Worm (Caenorhabditis elegans) whole organism, L1 larva: ENCODE data around the gene F49C12.9.

Experiments used
- C16A3.4 ChIP-seq: fragments of 150-350 bp; optimal IDR thresholded peaks from 2 replicates; lab custom pipeline; 2014; ENCODE audit warnings: missing biosample characterization, missing genetic modification characterization
- C34B4.2 ChIP-seq: sonication (generic microtip); optimal IDR thresholded peaks from 2 replicates; lab custom pipeline; 2017; ENCODE audit warnings: mild to moderate bottlenecking, missing genetic modification characterization, missing compliant biosample characterization
- F16B12.6 ChIP-seq: fragments of 150-350 bp; optimal IDR thresholded peaks from 2 replicates; lab custom pipeline; 2014; ENCODE audit warnings: missing biosample characterization, missing genetic modification characterization
- aha-1 ChIP-seq: fragments of 150-350 bp; optimal IDR thresholded peaks from 2 replicates; lab custom pipeline; 2014; ENCODE audit warnings: missing biosample characterization, missing genetic modification characterization
- alr-1 ChIP-seq: fragments of 200-800 bp; sonication (Bioruptor generic); optimal IDR thresholded peaks from 2 replicates; lab custom pipeline; 2018; ENCODE audit warnings: borderline replicate concordance, mild to moderate bottlenecking, missing genetic modification characterization, missing compliant biosample characterization
- ceh-8 ChIP-seq: fragments of 200-800 bp; sonication (Bioruptor generic); optimal IDR thresholded peaks from 2 replicates; lab custom pipeline; 2018; ENCODE audit warnings: mild to moderate bottlenecking, missing genetic modification characterization, moderate library complexity, missing compliant biosample characterization
- ceh-88 ChIP-seq: fragments of 200-800 bp; sonication (Bioruptor generic); IDR thresholded peaks from 2 replicates; pipeline ENCODE4 v1.3.6; 2022; ENCODE audit warnings: missing genetic modification characterization, missing compliant biosample characterization
- ceh-90 ChIP-seq: sonication (generic microtip); optimal IDR thresholded peaks from 2 replicates; lab custom pipeline; 2016; ENCODE audit warnings: missing genetic modification characterization, missing compliant biosample characterization
- ces-1 ChIP-seq: fragments of 150-350 bp; optimal IDR thresholded peaks from 2 replicates; lab custom pipeline; 2014; ENCODE audit warnings: missing biosample characterization, missing genetic modification reagents, missing genetic modification characterization
- efl-1 ChIP-seq, 4 experiments: fragments of 150-350 bp; optimal IDR thresholded peaks in 3 of 4; peaks in 1 of 4; 1 replicate in 1 of 4; 2 replicates in 3 of 4; lab custom pipeline; 2014; ENCODE audit warnings: missing biosample characterization in 2 of 4, missing genetic modification characterization in 2 of 4, missing genetic modification reagents in 2 of 4
- egl-13 ChIP-seq: sonication (generic microtip); optimal IDR thresholded peaks from 2 replicates; lab custom pipeline; 2016; ENCODE audit warnings: missing genotype, missing genetic modification reagents, missing genetic modification characterization, missing compliant biosample characterization
- elt-3 ChIP-seq, 6 experiments: fragments of 150-350 bp in 1 of 6; sonication (generic microtip); optimal IDR thresholded peaks; 2 replicates each; lab custom pipeline; 2017 to 2018; ENCODE audit warnings: missing biosample characterization in 6 of 6, missing genetic modification characterization in 6 of 6, inconsistent platforms in 1 of 6
- fos-1 ChIP-seq: fragments of 150-350 bp; optimal IDR thresholded peaks from 2 replicates; lab custom pipeline; 2014; ENCODE audit warnings: missing biosample characterization, missing genetic modification characterization
- grh-1 ChIP-seq: fragments of 200-800 bp; sonication (Bioruptor generic); IDR thresholded peaks from 2 replicates; pipeline ENCODE4 v1.3.6; 2022; ENCODE audit warnings: missing genetic modification reagents, missing genetic modification characterization, missing compliant biosample characterization
- hlh-17 ChIP-seq: fragments of 200-800 bp; sonication (Bioruptor generic); optimal IDR thresholded peaks from 2 replicates; lab custom pipeline; 2018; ENCODE audit warnings: missing genetic modification characterization, mild to moderate bottlenecking, missing compliant biosample characterization, moderate library complexity, borderline replicate concordance
- hlh-4 ChIP-seq: sonication (generic microtip); optimal IDR thresholded peaks from 2 replicates; lab custom pipeline; 2016; ENCODE audit warnings: mild to moderate bottlenecking, missing genetic modification characterization, missing compliant biosample characterization
- hpl-2 ChIP-seq: fragments of 150-350 bp; optimal IDR thresholded peaks from 2 replicates; lab custom pipeline; 2014; ENCODE audit warnings: missing biosample characterization, missing genetic modification reagents, missing genetic modification characterization
- irx-1 ChIP-seq: sonication (generic microtip); optimal IDR thresholded peaks from 2 replicates; lab custom pipeline; 2016; ENCODE audit warnings: missing genetic modification characterization, missing compliant biosample characterization
- lin-14 ChIP-seq: fragments of 200-800 bp; sonication (Bioruptor generic); optimal IDR thresholded peaks from 2 replicates; lab custom pipeline; 2018; ENCODE audit warnings: mild to moderate bottlenecking, missing genetic modification characterization, moderate library complexity, missing compliant biosample characterization
- lin-35 ChIP-seq, 2 experiments: fragments of 150-350 bp; optimal IDR thresholded peaks; 2 replicates each; lab custom pipeline; 2014; ENCODE audit warnings: missing biosample characterization in 2 of 2, missing genetic modification characterization in 2 of 2, missing genetic modification reagents in 2 of 2
- lir-3 ChIP-seq: sonication (generic microtip); optimal IDR thresholded peaks from 2 replicates; lab custom pipeline; 2016; ENCODE audit warnings: mild to moderate bottlenecking, missing genetic modification characterization, moderate library complexity, missing compliant biosample characterization; ENCODE audit not compliant: poor library complexity
- mef-2 ChIP-seq: fragments of 150-350 bp; optimal IDR thresholded peaks from 2 replicates; lab custom pipeline; 2014; ENCODE audit warnings: missing biosample characterization, missing genetic modification characterization
- nhr-11 ChIP-seq: fragments of 150-350 bp; optimal IDR thresholded peaks from 2 replicates; lab custom pipeline; 2014; ENCODE audit warnings: missing biosample characterization, missing genetic modification characterization
- nhr-20 ChIP-seq: sonication (generic microtip); optimal IDR thresholded peaks from 2 replicates; lab custom pipeline; 2016; ENCODE audit warnings: mild to moderate bottlenecking, missing genetic modification characterization, missing compliant biosample characterization
- nhr-71 ChIP-seq: sonication (generic microtip); optimal IDR thresholded peaks from 2 replicates; lab custom pipeline; 2016; ENCODE audit warnings: mild to moderate bottlenecking, missing genetic modification characterization, moderate library complexity, missing compliant biosample characterization
- nhr-84 ChIP-seq: sonication (generic microtip); optimal IDR thresholded peaks from 2 replicates; lab custom pipeline; 2017; ENCODE audit warnings: missing biosample characterization, missing genetic modification characterization
- nhr-85 ChIP-seq: sonication (generic microtip); peaks from one replicate; lab custom pipeline; 2016; ENCODE audit warnings: missing genetic modification characterization, inconsistent platforms, missing compliant biosample characterization
- nhr-90 ChIP-seq: sonication (generic microtip); optimal IDR thresholded peaks from 2 replicates; lab custom pipeline; 2016; ENCODE audit warnings: mild to moderate bottlenecking, missing genetic modification characterization, missing compliant biosample characterization; ENCODE audit not compliant: poor library complexity
- pqm-1 ChIP-seq: sonication (generic microtip); optimal IDR thresholded peaks from 3 replicates; lab custom pipeline; 2017; ENCODE audit warnings: missing biosample characterization, missing genetic modification characterization
- rnt-1 ChIP-seq: sonication (generic microtip); optimal IDR thresholded peaks from 2 replicates; lab custom pipeline; 2016; ENCODE audit warnings: mild to moderate bottlenecking, missing genetic modification characterization, moderate library complexity, missing compliant biosample characterization
- skn-1 ChIP-seq: fragments of 150-350 bp; optimal IDR thresholded peaks from 2 replicates; lab custom pipeline; 2014; ENCODE audit warnings: missing biosample characterization, missing genetic modification characterization
- sox-4 ChIP-seq: sonication (generic microtip); optimal IDR thresholded peaks from 2 replicates; lab custom pipeline; 2016; ENCODE audit warnings: missing genetic modification characterization, missing compliant biosample characterization
- tbx-2 ChIP-seq: sonication (generic microtip); optimal IDR thresholded peaks from 2 replicates; lab custom pipeline; 2016; ENCODE audit warnings: missing genetic modification characterization, missing compliant biosample characterization
- unc-30 ChIP-seq: sonication (generic microtip); optimal IDR thresholded peaks from 2 replicates; lab custom pipeline; 2017; ENCODE audit warnings: missing biosample characterization, missing genetic modification characterization
- unc-62 ChIP-seq: fragments of 150-350 bp; optimal IDR thresholded peaks from 2 replicates; lab custom pipeline; 2014; ENCODE audit warnings: missing biosample characterization, missing genetic modification reagents, missing genetic modification characterization
- unc-86 ChIP-seq: sonication (generic microtip); optimal IDR thresholded peaks from 2 replicates; lab custom pipeline; 2016; ENCODE audit warnings: missing genetic modification characterization, missing compliant biosample characterization
- xbp-1 ChIP-seq: sonication (generic microtip); optimal IDR thresholded peaks from 2 replicates; lab custom pipeline; 2016; ENCODE audit warnings: missing genetic modification characterization, missing compliant biosample characterization
- zag-1 ChIP-seq: fragments of 150-350 bp; optimal IDR thresholded peaks from 2 replicates; lab custom pipeline; 2014; ENCODE audit warnings: missing biosample characterization, missing genetic modification characterization
- ztf-4 ChIP-seq: fragments of 150-350 bp; optimal IDR thresholded peaks from 2 replicates; lab custom pipeline; 2014; ENCODE audit warnings: missing biosample characterization, missing genetic modification characterization

F49C12.9 gene

ce11 chrIV:9321039-9321851 lies 5.2 kb upstream of the F49C12.9 start, which contains the start of the genes F49C12.12 and vha-17 (continued):
- TF ChIP-seq elt-3 (tag; optimal IDR thresholded peaks at IDR 0.05; lab: Kevin White, UChicago) = no peak
- TF ChIP-seq zag-1 (tag; lab: Kevin White, UChicago) = no peak
- no peak for TF ChIP-seq hlh-17 (GFP tag; lab: Kevin White, UChicago)
- TF ChIP-seq hlh-4 (tag; lab: Kevin White, UChicago) = no peak
- TF ChIP-seq lin-35 (GFP tag; optimal IDR thresholded peaks at IDR 0.05; lab: Kevin White, UChicago) = peak; percentile 8 to 47
- TF ChIP-seq efl-1 (optimal IDR thresholded peaks at IDR 0.05; lab: Kevin White, UChicago) = peak; percentile 10 to 42
- peak; percentile 27 to 34 for TF ChIP-seq efl-1 (GFP tag; optimal IDR thresholded peaks at IDR 0.05 in 1 of 2; lab: Kevin White, UChicago)
- TF ChIP-seq skn-1 = peak; percentile 65
- TF ChIP-seq ces-1 = no peak
- TF ChIP-seq C16A3.4 (tag; lab: Kevin White, UChicago) = no peak
- TF ChIP-seq unc-30 (tag; lab: Kevin White, UChicago) = no peak
- TF ChIP-seq nhr-71 (tag; lab: Kevin White, UChicago) = peak; percentile 32
- no peak for TF ChIP-seq hpl-2 (GFP tag; lab: Kevin White, UChicago)
- no peak for TF ChIP-seq rnt-1 (tag; lab: Kevin White, UChicago)
- TF ChIP-seq egl-13 (tag; lab: Kevin White, UChicago) = no peak

ce11 chrIV:9320023-9320422 lies 4.0 kb upstream of the F49C12.9 start:
- TF ChIP-seq sox-4 (tag; lab: Kevin White, UChicago) = no peak
- TF ChIP-seq unc-86 = no peak
- TF ChIP-seq nhr-71 (tag; lab: Kevin White, UChicago) = peak; percentile 16

- TF ChIP-seq C16A3.4 (tag; lab: Kevin White, UChicago) (no peak), nhr-11 (no peak), nhr-71 (tag; lab: Kevin White, UChicago) (no peak), rnt-1 (tag; lab: Kevin White, UChicago) (no peak), hpl-2 (GFP tag; lab: Kevin White, UChicago) (no peak), nhr-20 (tag; lab: Kevin White, UChicago) (no peak), ztf-4 (no peak), unc-62 (no peak), hlh-4 (tag; lab: Kevin White, UChicago) (no peak), nhr-90 (tag; lab: Kevin White, UChicago) (no peak), alr-1 (tag; lab: Kevin White, UChicago) (no peak), zag-1 (tag; lab: Kevin White, UChicago) (no peak), ceh-8 (GFP tag; lab: Kevin White, UChicago) (no peak), ceh-90 (no peak), nhr-84 (no peak), nhr-85 (tag; lab: Kevin White, UChicago) (no peak), aha-1 (tag; lab: Kevin White, UChicago) (no peak)
These were observed 3.1 kb upstream of the F49C12.9 start, which contains the start of the genes F49C12.11 and nemt-1 for ce11 chrIV:9319080-9319479. F49C12.11 (plus strand) TSS chrIV:9319380. nemt-1 (minus strand) TSS chrIV:9319439.

- no peak for TF ChIP-seq elt-3 (tag; optimal IDR thresholded peaks at IDR 0.05; lab: Kevin White, UChicago)
- no peak for TF ChIP-seq lin-35 (GFP tag; optimal IDR thresholded peaks at IDR 0.05; lab: Kevin White, UChicago)
- no peak for TF ChIP-seq irx-1 (tag; lab: Kevin White, UChicago)
- TF ChIP-seq F16B12.6 (tag; lab: Kevin White, UChicago) = no peak
- no peak for TF ChIP-seq mef-2 (tag; lab: Kevin White, UChicago)
- TF ChIP-seq rnt-1 (tag; lab: Kevin White, UChicago) = no peak
- TF ChIP-seq nhr-84 = no peak
- no peak for TF ChIP-seq lin-14 (GFP tag; lab: Kevin White, UChicago)
- TF ChIP-seq C34B4.2 (tag; lab: Kevin White, UChicago) = no peak
- no peak for TF ChIP-seq pqm-1 (tag; lab: Kevin White, UChicago)
- TF ChIP-seq tbx-2 (tag; lab: Kevin White, UChicago) = no peak
- no peak for TF ChIP-seq grh-1 (GFP tag; lab: Robert Waterston, UW)
- no peak for TF ChIP-seq fos-1
- no peak for TF ChIP-seq aha-1 (tag; lab: Kevin White, UChicago)
- no peak for TF ChIP-seq lir-3
- no peak for TF ChIP-seq ceh-88 (GFP tag; lab: Robert Waterston, UW)
- TF ChIP-seq xbp-1 (tag; lab: Kevin White, UChicago) = no peak
These were observed 2.1 kb upstream of the F49C12.9 start for ce11 chrIV:9318147-9318546.
